Fruit fly (Drosophila melanogaster) whole organism: ENCODE results near the gene CG11168.

Source experiments
- CG8478 ChIP-seq: fragments of >200 bp; optimal IDR thresholded peaks from 2 replicates; lab custom pipeline; 2018; ENCODE audit warnings: inconsistent platforms
- Dll ChIP-seq: fragments of >200 bp; optimal IDR thresholded peaks from 2 replicates; lab custom pipeline; 2017
- EcR ChIP-seq, 2 experiments: fragments of >200 bp; optimal IDR thresholded peaks; 2 replicates each; lab custom pipeline; 2017; ENCODE audit warnings: missing biosample characterization in 2 of 2, missing genetic modification characterization in 2 of 2, missing genetic modification reagents in 2 of 2
- pan ChIP-seq: fragments of >200 bp; optimal IDR thresholded peaks from 2 replicates; lab custom pipeline; 2017
- psq ChIP-seq: fragments of >200 bp; optimal IDR thresholded peaks from 2 replicates; lab custom pipeline; 2017
- usp ChIP-seq: fragments of >200 bp; optimal IDR thresholded peaks from 2 replicates; lab custom pipeline; 2017; ENCODE audit warnings: missing biosample characterization, missing genetic modification characterization, mixed read lengths

dm6 chr3R:24947332-24947731 lies 29.4 kb downstream of the CG11168 start, which contains the start of gene mah:
- no peak for TF ChIP-seq pan (lab: Kevin White, UChicago)
- no peak for TF ChIP-seq usp (GFP tag; lab: Kevin White, UChicago)
- TF ChIP-seq EcR (GFP tag; optimal IDR thresholded peaks at IDR 0.05; lab: Kevin White, UChicago): no peak
- no peak for TF ChIP-seq psq (lab: Kevin White, UChicago)
- no peak for TF ChIP-seq Dll
- no peak for TF ChIP-seq CG8478 (lab: Kevin White, UChicago)
